Fruit fly (Drosophila melanogaster) whole organism, embryonic: Measurements from ENCODE around the gene MCU.

Source experiments
- Adf1 ChIP-seq: fragments of 200-800 bp; sonication (Bioruptor generic); IDR thresholded peaks from 2 replicates; pipeline ENCODE4 v1.3.6; 2022; ENCODE audit warnings: missing biosample characterization, missing genetic modification characterization
- Atf-2 ChIP-seq: fragments of 200-800 bp; sonication (Bioruptor generic); optimal IDR thresholded peaks from 2 replicates; lab custom pipeline; 2016; ENCODE audit warnings: missing biosample characterization, missing genetic modification characterization
- CG10321 ChIP-seq: fragments of 200-800 bp; sonication (Bioruptor generic); IDR thresholded peaks from 2 replicates; pipeline ENCODE4 v1.3.6; 2022; ENCODE audit warnings: missing biosample characterization, missing genetic modification characterization
- CG10565 ChIP-seq: fragments of 200-800 bp; sonication (Bioruptor generic); optimal IDR thresholded peaks from 3 replicates; lab custom pipeline; 2016; ENCODE audit warnings: missing biosample characterization, mild to moderate bottlenecking, missing genetic modification characterization
- CG11695 ChIP-seq: fragments of 200-800 bp; sonication (Bioruptor generic); IDR thresholded peaks from 3 replicates; pipeline ENCODE4 v1.3.6; 2022; ENCODE audit warnings: missing biosample characterization, missing genetic modification characterization
- CG12071 ChIP-seq: fragments of 200-800 bp; sonication (Bioruptor generic); optimal IDR thresholded peaks from 3 replicates; lab custom pipeline; 2018; ENCODE audit warnings: missing biosample characterization, mild to moderate bottlenecking, missing genetic modification characterization
- CG13296 ChIP-seq: fragments of 200-800 bp; sonication (Bioruptor generic); optimal IDR thresholded peaks from 3 replicates; lab custom pipeline; 2018; ENCODE audit warnings: missing biosample characterization, mild to moderate bottlenecking, missing genetic modification characterization
- CG14860 ChIP-seq: fragments of 200-800 bp; sonication (Bioruptor generic); IDR thresholded peaks from 3 replicates; pipeline ENCODE4 v1.3.6; 2022; ENCODE audit warnings: missing biosample characterization, missing genetic modification characterization; ENCODE audit not compliant: partially characterized antibody
- CG16779 ChIP-seq: fragments of 200-800 bp; sonication (Bioruptor generic); IDR thresholded peaks from 2 replicates; pipeline ENCODE4 v1.3.6; 2022; ENCODE audit warnings: missing biosample characterization, missing genetic modification characterization
- CG2120 ChIP-seq: fragments of 200-800 bp; sonication (Bioruptor generic); optimal IDR thresholded peaks from 3 replicates; lab custom pipeline; 2016; ENCODE audit warnings: missing biosample characterization, missing genetic modification characterization
- CG2129 ChIP-seq: fragments of 200-800 bp; sonication (Bioruptor generic); IDR thresholded peaks from 2 replicates; pipeline ENCODE4 v1.3.6; 2022; ENCODE audit warnings: missing biosample characterization, missing genetic modification characterization; ENCODE audit not compliant: partially characterized antibody
- CG2199 ChIP-seq: fragments of 200-800 bp; sonication (Bioruptor generic); IDR thresholded peaks from 3 replicates; pipeline ENCODE4 v1.3.6; 2022; ENCODE audit warnings: missing biosample characterization, missing genetic modification characterization
- CG31365 ChIP-seq: fragments of 200-800 bp; sonication (Bioruptor generic); optimal IDR thresholded peaks from 2 replicates; lab custom pipeline; 2018; ENCODE audit warnings: missing biosample characterization, mild to moderate bottlenecking, missing genetic modification characterization
- CG3281 ChIP-seq: fragments of 200-800 bp; sonication (Bioruptor generic); optimal IDR thresholded peaks from 3 replicates; lab custom pipeline; 2017; ENCODE audit warnings: missing biosample characterization, mild to moderate bottlenecking, missing genetic modification characterization
- CG7556 ChIP-seq: fragments of 200-800 bp; sonication (Bioruptor generic); optimal IDR thresholded peaks from 2 replicates; lab custom pipeline; 2017; ENCODE audit warnings: missing biosample characterization, mild to moderate bottlenecking, missing genetic modification characterization
- CG8281 ChIP-seq: fragments of 200-800 bp; sonication (Bioruptor generic); optimal IDR thresholded peaks from 2 replicates; lab custom pipeline; 2018; ENCODE audit warnings: missing biosample characterization, mild to moderate bottlenecking, missing genetic modification characterization, moderate library complexity
- CG9817 ChIP-seq: fragments of 200-800 bp; sonication (Bioruptor generic); optimal IDR thresholded peaks from 2 replicates; lab custom pipeline; 2018; ENCODE audit warnings: missing biosample characterization, mild to moderate bottlenecking, missing genetic modification characterization, moderate library complexity
- CTCF ChIP-seq: fragments of 200-800 bp; sonication (Bioruptor generic); optimal IDR thresholded peaks from 2 replicates; lab custom pipeline; 2017; ENCODE audit warnings: missing biosample characterization, mild to moderate bottlenecking, missing genetic modification characterization, moderate library complexity
- Dek ChIP-seq: fragments of 200-800 bp; sonication (Bioruptor generic); optimal IDR thresholded peaks from 3 replicates; lab custom pipeline; 2019; ENCODE audit warnings: missing biosample characterization, mild to moderate bottlenecking, missing genetic modification characterization, moderate library complexity
- Hr78 ChIP-seq, 2 experiments: fragments of 200-800 bp in 1 of 2; fragments of >200 bp in 1 of 2; sonication (Bioruptor generic) in 1 of 2; optimal IDR thresholded peaks; 2 replicates each; lab custom pipeline; 2017 to 2019; ENCODE audit warnings: missing biosample characterization in 2 of 2, missing genetic modification characterization in 2 of 2, mild to moderate bottlenecking in 1 of 2, moderate library complexity in 1 of 2
- Mad ChIP-seq: fragments of 200-800 bp; sonication (Bioruptor generic); optimal IDR thresholded peaks from 2 replicates; lab custom pipeline; 2016; ENCODE audit warnings: missing biosample characterization, missing genetic modification characterization
- Med ChIP-seq: fragments of 200-800 bp; sonication (Bioruptor generic); peaks from one replicate; lab custom pipeline; 2016; ENCODE audit warnings: missing biosample characterization, missing genetic modification characterization, mild to moderate bottlenecking, inconsistent platforms, moderate library complexity
- Ptx1 ChIP-seq: fragments of 200-800 bp; sonication (Bioruptor generic); IDR thresholded peaks from 2 replicates; pipeline ENCODE4 v1.3.6; 2022; ENCODE audit warnings: missing biosample characterization, missing genetic modification characterization
- bcd ChIP-seq: fragments of 200-800 bp; sonication (Bioruptor generic); optimal IDR thresholded peaks from 2 replicates; lab custom pipeline; 2017; ENCODE audit warnings: missing biosample characterization, mild to moderate bottlenecking, missing genetic modification characterization
- cad ChIP-seq: fragments of >200 bp; optimal IDR thresholded peaks from 2 replicates; lab custom pipeline; 2017; ENCODE audit warnings: missing biosample characterization, missing genetic modification characterization
- chinmo ChIP-seq: fragments of 200-800 bp; sonication (Bioruptor generic); IDR thresholded peaks from 4 replicates; pipeline ENCODE4 v1.3.6; 2022; ENCODE audit warnings: missing biosample characterization, missing genetic modification characterization; ENCODE audit not compliant: partially characterized antibody
- fd64A ChIP-seq: fragments of 200-800 bp; sonication (Bioruptor generic); optimal IDR thresholded peaks from 3 replicates; lab custom pipeline; 2018; ENCODE audit warnings: missing biosample characterization, mild to moderate bottlenecking, missing genetic modification characterization
- gcm ChIP-seq: fragments of 200-800 bp; sonication (Bioruptor generic); optimal IDR thresholded peaks from 2 replicates; lab custom pipeline; 2019; ENCODE audit warnings: missing biosample characterization, mild to moderate bottlenecking, missing genetic modification characterization, moderate library complexity
- gsb ChIP-seq: fragments of 200-800 bp; sonication (Bioruptor generic); IDR thresholded peaks from 2 replicates; pipeline ENCODE4 v1.3.6; 2022; ENCODE audit warnings: missing biosample characterization, missing genetic modification characterization
- gsb-n ChIP-seq: fragments of 200-800 bp; sonication (Bioruptor generic); optimal IDR thresholded peaks from 3 replicates; lab custom pipeline; 2018; ENCODE audit warnings: missing biosample characterization, mild to moderate bottlenecking, missing genetic modification characterization
- h ChIP-seq: fragments of >200 bp; optimal IDR thresholded peaks from 2 replicates; lab custom pipeline; 2017
- hkb ChIP-seq, 2 experiments: fragments of 200-800 bp in 1 of 2; fragments of >200 bp in 1 of 2; sonication (Bioruptor generic) in 1 of 2; IDR thresholded peaks in 1 of 2; optimal IDR thresholded peaks in 1 of 2; 2 replicates each; pipeline versions ENCODE4 v1.3.6 to Lab custom; 2017 to 2022; ENCODE audit warnings: missing biosample characterization in 1 of 2, missing genetic modification characterization in 1 of 2
- jumu ChIP-seq: fragments of 200-800 bp; sonication (Bioruptor generic); optimal IDR thresholded peaks from 3 replicates; lab custom pipeline; 2016; ENCODE audit warnings: missing biosample characterization, missing genetic modification characterization
- kay ChIP-seq: fragments of 200-800 bp; sonication (Bioruptor generic); optimal IDR thresholded peaks from 2 replicates; lab custom pipeline; 2016; ENCODE audit warnings: missing biosample characterization, missing genetic modification characterization
- klu ChIP-seq: fragments of 200-800 bp; sonication (Bioruptor generic); IDR thresholded peaks from 2 replicates; pipeline ENCODE4 v1.3.6; 2022; ENCODE audit warnings: missing biosample characterization, missing genetic modification characterization
- lab ChIP-seq: fragments of 200-800 bp; sonication (Bioruptor generic); optimal IDR thresholded peaks from 3 replicates; lab custom pipeline; 2017; ENCODE audit warnings: missing biosample characterization, missing genetic modification characterization, mild to moderate bottlenecking, moderate library complexity, missing genetic modification reagents
- lov ChIP-seq, 2 experiments: fragments of 200-800 bp in 1 of 2; fragments of >200 bp in 1 of 2; sonication (Bioruptor generic) in 1 of 2; IDR thresholded peaks in 1 of 2; optimal IDR thresholded peaks in 1 of 2; 2 replicates in 1 of 2; 3 replicates in 1 of 2; pipeline versions ENCODE4 v1.3.6 to Lab custom; 2017 to 2022; ENCODE audit warnings: missing biosample characterization in 1 of 2, missing genetic modification characterization in 1 of 2
- mirr ChIP-seq: fragments of 200-800 bp; sonication (Bioruptor generic); optimal IDR thresholded peaks from 3 replicates; lab custom pipeline; 2018; ENCODE audit warnings: missing biosample characterization, mild to moderate bottlenecking, missing genetic modification characterization
- nerfin-2 ChIP-seq: fragments of 200-800 bp; sonication (Bioruptor generic); IDR thresholded peaks from 2 replicates; pipeline ENCODE4 v1.3.6; 2022; ENCODE audit warnings: missing biosample characterization, missing genetic modification characterization; ENCODE audit not compliant: partially characterized antibody
- otp ChIP-seq: fragments of 200-800 bp; sonication (Bioruptor generic); IDR thresholded peaks from 3 replicates; pipeline ENCODE4, ENCODE4 v1.3.6; 2022; ENCODE audit warnings: missing biosample characterization, missing genetic modification characterization
- pita ChIP-seq: fragments of 200-800 bp; sonication (Bioruptor generic); optimal IDR thresholded peaks from 2 replicates; lab custom pipeline; 2017; ENCODE audit warnings: missing biosample characterization, mild to moderate bottlenecking, missing genetic modification characterization
- sd ChIP-seq: fragments of 200-800 bp; sonication (Bioruptor generic); optimal IDR thresholded peaks from 3 replicates; lab custom pipeline; 2018; ENCODE audit warnings: missing biosample characterization, mild to moderate bottlenecking, missing genetic modification characterization, moderate library complexity
- sens ChIP-seq: fragments of 200-800 bp; sonication (Bioruptor generic); peaks from one replicate; lab custom pipeline; 2016; ENCODE audit warnings: missing biosample characterization, missing genetic modification characterization
- seq ChIP-seq: fragments of 200-800 bp; sonication (Bioruptor generic); IDR thresholded peaks from 2 replicates; pipeline ENCODE4 v1.3.6; 2022; ENCODE audit warnings: missing biosample characterization, missing genetic modification characterization
- sima ChIP-seq: fragments of 200-800 bp; sonication (Bioruptor generic); optimal IDR thresholded peaks from 2 replicates; lab custom pipeline; 2016; ENCODE audit warnings: missing biosample characterization, missing genetic modification characterization
- tna ChIP-seq: fragments of 200-800 bp; sonication (Bioruptor generic); IDR thresholded peaks from 2 replicates; pipeline ENCODE4 v1.3.6; 2022; ENCODE audit warnings: missing biosample characterization, missing genetic modification characterization; ENCODE audit not compliant: partially characterized antibody
- trem ChIP-seq: fragments of 200-800 bp; optimal IDR thresholded peaks from 3 replicates; lab custom pipeline; 2019; ENCODE audit warnings: missing biosample characterization, mild to moderate bottlenecking, missing genetic modification characterization, moderate library complexity
- twi ChIP-seq: fragments of 200-800 bp; optimal IDR thresholded peaks from 2 replicates; lab custom pipeline; 2019; ENCODE audit warnings: missing biosample characterization, mild to moderate bottlenecking, missing genetic modification characterization, moderate library complexity
- wdn ChIP-seq: fragments of 200-800 bp; sonication (Bioruptor generic); IDR thresholded peaks from 2 replicates; pipeline ENCODE4 v1.3.6; 2022; ENCODE audit warnings: missing biosample characterization, missing genetic modification characterization
- wor ChIP-seq: fragments of 200-800 bp; sonication (Bioruptor generic); IDR thresholded peaks from 2 replicates; pipeline ENCODE4 v1.3.6; 2022; ENCODE audit warnings: missing biosample characterization, missing genetic modification characterization
- zfh2 ChIP-seq: fragments of 200-800 bp; sonication (Bioruptor generic); optimal IDR thresholded peaks from 2 replicates; lab custom pipeline; 2016; ENCODE audit warnings: missing biosample characterization, missing genetic modification characterization

Gene MCU

DNA sequence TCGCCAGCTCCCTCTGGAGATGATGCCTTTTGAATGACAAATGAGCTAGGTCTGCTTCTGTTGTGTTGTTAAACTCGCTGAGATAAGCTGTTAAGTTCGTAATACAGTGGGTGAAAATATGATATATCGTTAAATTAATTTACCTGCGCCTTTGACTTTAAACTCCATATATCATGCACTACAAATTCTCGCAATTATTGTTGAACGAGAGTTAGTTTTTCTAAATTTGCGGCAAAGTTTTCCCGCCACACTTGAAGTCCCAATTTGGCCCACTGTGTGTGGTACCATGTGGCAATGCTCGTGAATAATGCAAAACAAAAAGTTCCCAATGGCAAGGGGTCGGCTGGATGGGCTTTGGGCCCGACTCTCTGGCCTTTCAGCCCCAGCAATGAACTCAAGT, 26.2 kb downstream of the MCU start (continued):
- TF ChIP-seq CG2199 (GFP tag; lab: Robert Waterston, UW) (no peak), sima (no peak), Med (GFP tag; lab: Kevin White, UChicago) (peak; percentile 93), otp (GFP tag; lab: Robert Waterston, UW) (peak; percentile 68; the same call in 2 of the 3 replicates), lov (optimal IDR thresholded peaks at IDR 0.05; lab: Kevin White, UChicago) (no peak), lov (GFP tag; IDR thresholded peaks at IDR 0.05; lab: Robert Waterston, UW) (no peak), cad (GFP tag; lab: Kevin White, UChicago) (no peak), Mad (GFP tag; lab: Kevin White, UChicago) (peak; percentile 34), CG12071 (peak; percentile 77), CG31365 (peak; percentile 44), h (lab: Kevin White, UChicago) (no peak), gsb-n (tag; lab: Kevin White, UChicago) (no peak), pita (GFP tag; lab: Kevin White, UChicago) (no peak), kay (GFP tag; lab: Kevin White, UChicago) (no peak), trem (tag; lab: Kevin White, UChicago) (no peak), jumu (GFP tag; lab: Kevin White, UChicago) (no peak), Atf-2 (GFP tag; lab: Kevin White, UChicago) (peak; percentile 13), CG2120 (GFP tag; lab: Kevin White, UChicago) (peak; percentile 65), wdn (0 out of 2 replicates have a peak, but pooled peaks have one; percentile 40), mirr (GFP tag; lab: Kevin White, UChicago) (no peak), sens (GFP tag; lab: Kevin White, UChicago) (peak; percentile 93), CG8281 (tag; lab: Kevin White, UChicago) (no peak), Hr78 (GFP tag; optimal IDR thresholded peaks at IDR 0.05; lab: Kevin White, UChicago) (peak in 1 of 2 experiments; percentile 84), CG9817 (tag; lab: Kevin White, UChicago) (peak; percentile 39), fd64A (GFP tag; lab: Kevin White, UChicago) (no peak), gsb (peak; percentile 62; the same call in 1 of the 2 replicates), CG2129 (GFP tag; lab: Robert Waterston, UW) (no peak), zfh2 (GFP tag; lab: Kevin White, UChicago) (no peak), nerfin-2 (GFP tag; lab: Robert Waterston, UW) (no peak), CG11695 (GFP tag; lab: Robert Waterston, UW) (peak; percentile 60; the same call in 2 of the 3 replicates), lab (GFP tag; lab: Kevin White, UChicago) (peak; percentile 81), CG10321 (GFP tag; lab: Robert Waterston, UW) (0 out of 2 replicates have a peak, but pooled peaks have one; percentile 21), tna (GFP tag; lab: Robert Waterston, UW) (no peak), Ptx1 (peak; percentile 85), CG16779 (0 out of 2 replicates have a peak, but pooled peaks have one; percentile 30), Dek (tag; lab: Kevin White, UChicago) (no peak), gcm (GFP tag; lab: Kevin White, UChicago) (no peak), CG10565 (no peak), Adf1 (GFP tag; lab: Robert Waterston, UW) (no peak), sd (tag; lab: Kevin White, UChicago) (no peak), seq (peak; percentile 65), CG14860 (GFP tag; lab: Robert Waterston, UW) (no peak), CG3281 (GFP tag; lab: Kevin White, UChicago) (peak; percentile 68), chinmo (no peak), wor (peak; percentile 62), CG7556 (GFP tag; lab: Kevin White, UChicago) (no peak), bcd (GFP tag; lab: Kevin White, UChicago) (peak; percentile 57), CG13296 (peak; percentile 57), CTCF (GFP tag; lab: Kevin White, UChicago) (no peak), hkb (optimal IDR thresholded peaks at IDR 0.05; lab: Kevin White, UChicago) (no peak), hkb (GFP tag; IDR thresholded peaks at IDR 0.05; lab: Robert Waterston, UW) (peak; percentile 72; the same call in 1 of the 2 replicates), twi (tag; lab: Kevin White, UChicago) (no peak), klu (GFP tag; lab: Robert Waterston, UW) (no peak)
